Worm (Caenorhabditis elegans) whole organism, L2 larva: ENCODE results near the gene Y46H3C.7.

Source experiments
- alr-1 ChIP-seq: fragments of 150-350 bp; optimal IDR thresholded peaks from 2 replicates; lab custom pipeline; 2014; ENCODE audit warnings: missing biosample characterization, missing genetic modification characterization
- ceh-82 ChIP-seq: fragments of 150-350 bp; optimal IDR thresholded peaks from 2 replicates; lab custom pipeline; 2014; ENCODE audit warnings: missing biosample characterization, missing genetic modification characterization
- gmeb-1 ChIP-seq: fragments of 150-350 bp; optimal IDR thresholded peaks from 2 replicates; lab custom pipeline; 2014; ENCODE audit warnings: missing biosample characterization, missing genetic modification characterization
- lsy-2 ChIP-seq, 2 experiments: fragments of 150-350 bp in 1 of 2; sonication (generic microtip) in 1 of 2; optimal IDR thresholded peaks; 2 replicates each; lab custom pipeline; 2014 to 2017; ENCODE audit warnings: missing biosample characterization in 2 of 2, missing genetic modification characterization in 2 of 2
- nhr-10 ChIP-seq: sonication (generic microtip); optimal IDR thresholded peaks from 2 replicates; lab custom pipeline; 2017; ENCODE audit warnings: missing biosample characterization, missing genetic modification characterization
- nhr-6 ChIP-seq: fragments of 150-350 bp; optimal IDR thresholded peaks from 2 replicates; lab custom pipeline; 2014; ENCODE audit warnings: missing biosample characterization, missing genetic modification characterization
- nhr-77 ChIP-seq: fragments of 150-350 bp; optimal IDR thresholded peaks from 2 replicates; lab custom pipeline; 2014; ENCODE audit warnings: missing biosample characterization, missing genetic modification characterization
- skn-1 ChIP-seq: sonication (generic microtip); optimal IDR thresholded peaks from 2 replicates; lab custom pipeline; 2017; ENCODE audit warnings: missing biosample characterization, missing genetic modification characterization
- sma-3 ChIP-seq: sonication (generic microtip); optimal IDR thresholded peaks from 2 replicates; lab custom pipeline; 2016; ENCODE audit warnings: missing genetic modification reagents, missing genetic modification characterization, missing compliant biosample characterization
- snpc-4 ChIP-seq: fragments of 150-350 bp; optimal IDR thresholded peaks from 2 replicates; lab custom pipeline; 2014; ENCODE audit warnings: missing biosample characterization, missing genetic modification characterization
- unc-62 ChIP-seq: fragments of 150-350 bp; optimal IDR thresholded peaks from 2 replicates; lab custom pipeline; 2014; ENCODE audit warnings: missing biosample characterization, missing genetic modification reagents, missing genetic modification characterization
- ztf-11 ChIP-seq: sonication (generic microtip); optimal IDR thresholded peaks from 2 replicates; lab custom pipeline; 2017; ENCODE audit warnings: missing biosample characterization, missing genetic modification characterization

The Y46H3C.7 gene

DNA sequence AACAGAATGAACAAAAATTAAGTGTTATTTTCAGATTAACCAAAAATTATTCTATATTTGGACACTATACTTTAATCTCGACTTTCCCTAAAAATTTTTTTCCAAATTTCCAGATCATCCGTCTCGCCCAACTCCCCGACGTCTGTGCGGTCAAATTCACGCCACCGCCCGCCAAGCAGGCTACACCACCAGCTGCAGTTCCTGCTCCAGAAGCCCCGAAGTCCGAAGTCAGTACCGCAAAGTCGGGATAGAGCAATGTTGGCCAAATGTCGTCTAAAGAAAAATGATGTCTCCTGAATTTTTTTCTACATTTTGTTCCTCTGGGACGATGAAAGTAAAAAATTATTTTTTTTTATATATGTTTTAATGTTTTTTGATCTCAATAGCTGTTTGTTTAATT is 51.1 kb downstream of the Y46H3C.7 start:
- TF ChIP-seq ceh-82, result no peak
- no peak for TF ChIP-seq nhr-77 (tag; lab: Kevin White, UChicago)
- TF ChIP-seq lsy-2 (tag; optimal IDR thresholded peaks at IDR 0.05; lab: Kevin White, UChicago), result no peak
- no peak for TF ChIP-seq nhr-10
- no peak for TF ChIP-seq ztf-11 (tag; lab: Kevin White, UChicago)
- TF ChIP-seq nhr-6 (tag; lab: Kevin White, UChicago), result no peak
- TF ChIP-seq skn-1 (tag; lab: Kevin White, UChicago), result no peak
- no peak for TF ChIP-seq gmeb-1 (tag; lab: Kevin White, UChicago)
- no peak for TF ChIP-seq unc-62 (GFP tag; lab: Kevin White, UChicago)
- TF ChIP-seq alr-1 (tag; lab: Kevin White, UChicago), result no peak
- TF ChIP-seq snpc-4 (tag; lab: Kevin White, UChicago), result no peak
- TF ChIP-seq sma-3 (GFP tag; lab: Kevin White, UChicago), result no peak
